Fruit fly (Drosophila melanogaster) whole organism, embryonic: ENCODE measurements around the gene Acsx4.

ENCODE experiments used
- CG10543 ChIP-seq: fragments of 200-800 bp; sonication (Bioruptor generic); optimal IDR thresholded peaks from 3 replicates; lab custom pipeline; 2017; ENCODE audit warnings: missing biosample characterization, mild to moderate bottlenecking, missing genetic modification characterization, moderate library complexity
- CG13894 ChIP-seq: fragments of 200-800 bp; sonication (Bioruptor generic); optimal IDR thresholded peaks from 3 replicates; lab custom pipeline; 2018; ENCODE audit warnings: missing biosample characterization, mild to moderate bottlenecking, missing genetic modification characterization, moderate library complexity
- CG14965 ChIP-seq: fragments of 200-800 bp; sonication (Bioruptor generic); optimal IDR thresholded peaks from 2 replicates; lab custom pipeline; 2016; ENCODE audit warnings: missing biosample characterization, missing genetic modification characterization, borderline replicate concordance
- CG15514 ChIP-seq: fragments of 200-800 bp; sonication (Bioruptor generic); optimal IDR thresholded peaks from 3 replicates; lab custom pipeline; 2017; ENCODE audit warnings: missing biosample characterization, missing genetic modification characterization, mild to moderate bottlenecking, moderate library complexity, missing genetic modification reagents
- CG18599 ChIP-seq: fragments of 200-800 bp; sonication (Bioruptor generic); optimal IDR thresholded peaks from 3 replicates; lab custom pipeline; 2017; ENCODE audit warnings: missing biosample characterization, missing genetic modification characterization, mild to moderate bottlenecking, moderate library complexity, missing genetic modification reagents
- CG34376 ChIP-seq: fragments of 200-800 bp; sonication (Bioruptor generic); optimal IDR thresholded peaks from 2 replicates; lab custom pipeline; 2018; ENCODE audit warnings: missing biosample characterization, mild to moderate bottlenecking, missing genetic modification characterization
- CG4360 ChIP-seq: fragments of 200-800 bp; sonication (Bioruptor generic); IDR thresholded peaks from 2 replicates; pipeline ENCODE4 v1.3.6; 2022; ENCODE audit warnings: missing biosample characterization, missing genetic modification characterization
- CG4730 ChIP-seq: fragments of 200-800 bp; sonication (Bioruptor generic); IDR thresholded peaks from 2 replicates; pipeline ENCODE4 v1.3.6; 2022; ENCODE audit warnings: missing biosample characterization, missing genetic modification characterization
- CG7271 ChIP-seq: fragments of 200-800 bp; sonication (Bioruptor generic); optimal IDR thresholded peaks from 2 replicates; lab custom pipeline; 2018; ENCODE audit warnings: missing biosample characterization, mild to moderate bottlenecking, missing genetic modification characterization, moderate library complexity
- CG8924 ChIP-seq: fragments of 200-800 bp; optimal IDR thresholded peaks from 3 replicates; lab custom pipeline; 2019; ENCODE audit warnings: missing biosample characterization, mild to moderate bottlenecking, missing genetic modification characterization, moderate library complexity
- CG9876 ChIP-seq: fragments of 200-800 bp; sonication (Bioruptor generic); optimal IDR thresholded peaks from 2 replicates; lab custom pipeline; 2016; ENCODE audit warnings: missing biosample characterization, missing genetic modification characterization
- CHES-1-like ChIP-seq: fragments of 200-800 bp; sonication (Bioruptor generic); optimal IDR thresholded peaks from 2 replicates; lab custom pipeline; 2016; ENCODE audit warnings: missing biosample characterization, missing genetic modification characterization
- Camta ChIP-seq: fragments of 200-800 bp; sonication (Bioruptor generic); optimal IDR thresholded peaks from 2 replicates; lab custom pipeline; 2016; ENCODE audit warnings: missing biosample characterization, missing genetic modification characterization
- Deaf1 ChIP-seq: fragments of 200-800 bp; optimal IDR thresholded peaks from 3 replicates; lab custom pipeline; 2019; ENCODE audit warnings: missing biosample characterization, mild to moderate bottlenecking, missing genetic modification characterization, moderate library complexity
- GATAe ChIP-seq: fragments of 200-800 bp; sonication (Bioruptor generic); conservative IDR thresholded peaks from 2 replicates; pipeline ENCODE4 v1.3.6; 2022; ENCODE audit warnings: missing biosample characterization, missing genetic modification characterization
- Hey ChIP-seq: fragments of 200-800 bp; sonication (Bioruptor generic); optimal IDR thresholded peaks from 3 replicates; lab custom pipeline; 2018; ENCODE audit warnings: missing biosample characterization, mild to moderate bottlenecking, missing genetic modification characterization
- Hr39 ChIP-seq: fragments of >200 bp; optimal IDR thresholded peaks from 2 replicates; lab custom pipeline; 2017
- Hr78 ChIP-seq, 2 experiments: fragments of 200-800 bp in 1 of 2; fragments of >200 bp in 1 of 2; sonication (Bioruptor generic) in 1 of 2; optimal IDR thresholded peaks; 2 replicates each; lab custom pipeline; 2017 to 2019; ENCODE audit warnings: missing biosample characterization in 2 of 2, missing genetic modification characterization in 2 of 2, mild to moderate bottlenecking in 1 of 2, moderate library complexity in 1 of 2
- Jarid2 ChIP-seq: fragments of 200-800 bp; sonication (Bioruptor generic); optimal IDR thresholded peaks from 3 replicates; lab custom pipeline; 2017; ENCODE audit warnings: mild to moderate bottlenecking, missing biosample characterization, missing genetic modification reagents, missing genetic modification characterization
- Lim3 ChIP-seq: fragments of 200-800 bp; sonication (Bioruptor generic); IDR thresholded peaks from 2 replicates; pipeline ENCODE4 v1.3.6; 2022; ENCODE audit warnings: missing biosample characterization, missing genetic modification characterization
- Med ChIP-seq: fragments of 200-800 bp; sonication (Bioruptor generic); peaks from one replicate; lab custom pipeline; 2016; ENCODE audit warnings: missing biosample characterization, missing genetic modification characterization, mild to moderate bottlenecking, inconsistent platforms, moderate library complexity
- Nf-YC ChIP-seq: fragments of 200-800 bp; optimal IDR thresholded peaks from 3 replicates; lab custom pipeline; 2019; ENCODE audit warnings: missing biosample characterization, mild to moderate bottlenecking, missing genetic modification characterization, moderate library complexity
- Pdp1 ChIP-seq, 2 experiments: fragments of 200-800 bp; sonication (Bioruptor generic); optimal IDR thresholded peaks; 3 replicates each; lab custom pipeline; 2016; ENCODE audit warnings: missing biosample characterization in 2 of 2, missing genetic modification characterization in 2 of 2, mild to moderate bottlenecking in 1 of 2, moderate library complexity in 1 of 2
- bab2 ChIP-seq: fragments of 200-800 bp; sonication (Bioruptor generic); optimal IDR thresholded peaks from 2 replicates; lab custom pipeline; 2016; ENCODE audit warnings: missing biosample characterization, missing genetic modification characterization
- chinmo ChIP-seq: fragments of 200-800 bp; sonication (Bioruptor generic); IDR thresholded peaks from 4 replicates; pipeline ENCODE4 v1.3.6; 2022; ENCODE audit warnings: missing biosample characterization, missing genetic modification characterization; ENCODE audit not compliant: partially characterized antibody
- crol ChIP-seq: fragments of 200-800 bp; sonication (Bioruptor generic); IDR thresholded peaks from 2 replicates; pipeline ENCODE4 v1.3.6; 2022; ENCODE audit warnings: missing biosample characterization, missing genetic modification characterization
- cwo ChIP-seq: fragments of 200-800 bp; sonication (Bioruptor generic); optimal IDR thresholded peaks from 3 replicates; lab custom pipeline; 2017; ENCODE audit warnings: missing biosample characterization, missing genetic modification characterization, mild to moderate bottlenecking, moderate library complexity, missing genetic modification reagents
- exex ChIP-seq: fragments of 200-800 bp; sonication (Bioruptor generic); optimal IDR thresholded peaks from 4 replicates; lab custom pipeline; 2018; ENCODE audit warnings: missing biosample characterization, mild to moderate bottlenecking, missing genetic modification characterization, moderate library complexity
- ftz-f1 ChIP-seq: fragments of 200-800 bp; sonication (Bioruptor generic); optimal IDR thresholded peaks from 2 replicates; lab custom pipeline; 2016; ENCODE audit warnings: missing biosample characterization, missing genetic modification characterization
- grn ChIP-seq: fragments of 200-800 bp; sonication (Bioruptor generic); optimal IDR thresholded peaks from 3 replicates; lab custom pipeline; 2017; ENCODE audit warnings: missing biosample characterization, missing genetic modification characterization
- insv ChIP-seq, 2 experiments: fragments of 200-800 bp; sonication (Bioruptor generic); optimal IDR thresholded peaks; 3 replicates each; lab custom pipeline; 2016 to 2018; ENCODE audit warnings: missing biosample characterization in 2 of 2, missing genetic modification characterization in 2 of 2
- lab ChIP-seq: fragments of 200-800 bp; sonication (Bioruptor generic); optimal IDR thresholded peaks from 3 replicates; lab custom pipeline; 2017; ENCODE audit warnings: missing biosample characterization, missing genetic modification characterization, mild to moderate bottlenecking, moderate library complexity, missing genetic modification reagents
- mirr ChIP-seq: fragments of 200-800 bp; sonication (Bioruptor generic); optimal IDR thresholded peaks from 3 replicates; lab custom pipeline; 2018; ENCODE audit warnings: missing biosample characterization, mild to moderate bottlenecking, missing genetic modification characterization
- pum ChIP-seq: fragments of 200-800 bp; sonication (Bioruptor generic); optimal IDR thresholded peaks from 2 replicates; lab custom pipeline; 2016; ENCODE audit warnings: missing biosample characterization, missing genetic modification characterization
- sd ChIP-seq: fragments of 200-800 bp; sonication (Bioruptor generic); optimal IDR thresholded peaks from 3 replicates; lab custom pipeline; 2018; ENCODE audit warnings: missing biosample characterization, mild to moderate bottlenecking, missing genetic modification characterization, moderate library complexity
- sug ChIP-seq: fragments of 200-800 bp; optimal IDR thresholded peaks from 2 replicates; lab custom pipeline; 2019; ENCODE audit warnings: missing biosample characterization, mild to moderate bottlenecking, missing genetic modification characterization, moderate library complexity
- ttk ChIP-seq: fragments of 200-800 bp; sonication (Bioruptor generic); IDR thresholded peaks from 2 replicates; pipeline ENCODE4 v2.1.2; 2022; ENCODE audit warnings: missing biosample characterization, missing genetic modification characterization
- z ChIP-seq: fragments of 200-800 bp; sonication (Bioruptor generic); IDR thresholded peaks from 3 replicates; pipeline ENCODE4 v1.3.6; 2022; ENCODE audit warnings: missing biosample characterization, missing genetic modification characterization

Acsx4 gene

dm6 chr3R:19783290-19783689 is at the start of gene Acsx4:
Gene Acsx4 (plus strand): TSS chr3R:19783522.
- TF ChIP-seq Jarid2 (GFP tag; lab: Kevin White, UChicago): peak; percentile 10
- TF ChIP-seq Camta (GFP tag; lab: Kevin White, UChicago): no peak
- no peak for TF ChIP-seq pum (GFP tag; lab: Kevin White, UChicago)
- TF ChIP-seq CG14965 (GFP tag; lab: Kevin White, UChicago): no peak
- peak; percentile 80 for TF ChIP-seq Deaf1
- TF ChIP-seq GATAe (GFP tag; lab: Robert Waterston, UW): peak; percentile 82
- peak; percentile 48 for TF ChIP-seq lab (GFP tag; lab: Kevin White, UChicago)
- TF ChIP-seq Pdp1 (GFP tag; optimal IDR thresholded peaks at IDR 0.05; lab: Kevin White, UChicago): peak in 1 of 2 experiments; percentile 32
- peak; percentile 25 for TF ChIP-seq CG10543 (GFP tag; lab: Kevin White, UChicago)
- TF ChIP-seq CG4730: no peak
- peak; percentile 62 for TF ChIP-seq sug (tag; lab: Kevin White, UChicago)
- peak; percentile 55 for TF ChIP-seq mirr (GFP tag; lab: Kevin White, UChicago)
- TF ChIP-seq CG7271 (tag; lab: Kevin White, UChicago): no peak
- peak; percentile 76 for TF ChIP-seq z
- TF ChIP-seq chinmo (GFP tag; lab: Robert Waterston, UW): 0 out of 4 replicates have a peak, but pooled peaks have one; percentile 34
- peak; percentile 79 for TF ChIP-seq CG34376
- TF ChIP-seq Lim3 (GFP tag; lab: Robert Waterston, UW): no peak
- peak; percentile 42 for TF ChIP-seq ftz-f1 (GFP tag; lab: Kevin White, UChicago)
- peak; percentile 55 for TF ChIP-seq exex (tag; lab: Kevin White, UChicago)
- TF ChIP-seq Med (GFP tag; lab: Kevin White, UChicago): peak; percentile 53
- TF ChIP-seq cwo (GFP tag; lab: Kevin White, UChicago): peak; percentile 10
- TF ChIP-seq CG15514: peak; percentile 72
- peak; percentile 84 for TF ChIP-seq grn
- TF ChIP-seq sd (tag; lab: Kevin White, UChicago): peak; percentile 51
- peak in 1 of 2 experiments; percentile 68 for TF ChIP-seq Hr78 (GFP tag; optimal IDR thresholded peaks at IDR 0.05; lab: Kevin White, UChicago)
- TF ChIP-seq, all 482 proteins: peak for 19

dm6 chr3R:19742893-19743292 is 40.4 kb upstream of the Acsx4 start:
- TF ChIP-seq CG4360 (no peak), Nf-YC (tag; lab: Kevin White, UChicago) (no peak), Hr39 (no peak), insv (GFP tag; optimal IDR thresholded peaks at IDR 0.05; lab: Kevin White, UChicago) (no peak), CHES-1-like (GFP tag; lab: Kevin White, UChicago) (no peak), exex (tag; lab: Kevin White, UChicago) (peak; percentile 8), bab2 (GFP tag; lab: Kevin White, UChicago) (no peak), Hr78 (GFP tag; optimal IDR thresholded peaks at IDR 0.05; lab: Kevin White, UChicago) (peak in 1 of 2 experiments; percentile 68), CG13894 (no peak), CG9876 (GFP tag; lab: Kevin White, UChicago) (no peak), CG10543 (GFP tag; lab: Kevin White, UChicago) (no peak), GATAe (GFP tag; lab: Robert Waterston, UW) (0 out of 2 replicates have a peak, but pooled peaks have one; percentile 30), Hey (tag; lab: Kevin White, UChicago) (peak; percentile 65), crol (GFP tag; lab: Robert Waterston, UW) (peak; percentile 43; the same call in 1 of the 2 replicates), CG18599 (GFP tag; lab: Kevin White, UChicago) (no peak), CG8924 (no peak), ttk (GFP tag; lab: Robert Waterston, UW) (0 out of 2 replicates have a peak, but pooled peaks have one; percentile 30), sug (tag; lab: Kevin White, UChicago) (peak; percentile 92)
